Fruit fly (Drosophila melanogaster) whole organism, prepupa: ENCODE results near the gene hook.

Experiments
- Blimp-1 ChIP-seq: fragments of 200-800 bp; sonication (Bioruptor generic); optimal IDR thresholded peaks from 3 replicates; lab custom pipeline; 2017; ENCODE audit warnings: missing biosample characterization, missing genetic modification characterization, mild to moderate bottlenecking, moderate library complexity, missing genetic modification reagents
- CG10669 ChIP-seq: fragments of 200-800 bp; sonication (Bioruptor generic); optimal IDR thresholded peaks from 3 replicates; lab custom pipeline; 2018; ENCODE audit warnings: missing biosample characterization, mild to moderate bottlenecking, missing genetic modification characterization, moderate library complexity
- CG11294 ChIP-seq: fragments of 200-800 bp; sonication (Bioruptor generic); IDR thresholded peaks from 2 replicates; pipeline ENCODE4 v1.3.6; 2022; ENCODE audit warnings: missing biosample characterization, missing genetic modification characterization
- CG11902 ChIP-seq: fragments of 200-800 bp; sonication (Bioruptor generic); optimal IDR thresholded peaks from 3 replicates; lab custom pipeline; 2016; ENCODE audit warnings: missing biosample characterization, missing genetic modification characterization
- CG15336 ChIP-seq: fragments of 200-800 bp; sonication (Bioruptor generic); IDR thresholded peaks from 2 replicates; pipeline ENCODE4 v1.3.6; 2022; ENCODE audit warnings: missing biosample characterization, missing genetic modification characterization
- CG1621 ChIP-seq: fragments of 200-800 bp; sonication (Bioruptor generic); optimal IDR thresholded peaks from 3 replicates; lab custom pipeline; 2018; ENCODE audit warnings: missing biosample characterization, mild to moderate bottlenecking, missing genetic modification characterization
- CG16779 ChIP-seq: fragments of 200-800 bp; sonication (Bioruptor generic); optimal IDR thresholded peaks from 3 replicates; lab custom pipeline; 2017; ENCODE audit warnings: missing biosample characterization, mild to moderate bottlenecking, missing genetic modification characterization
- CG31627 ChIP-seq: fragments of 200-800 bp; sonication (Bioruptor generic); optimal IDR thresholded peaks from 3 replicates; lab custom pipeline; 2016; ENCODE audit warnings: missing biosample characterization, missing genetic modification characterization
- CG34406 ChIP-seq: fragments of 200-800 bp; sonication (Bioruptor generic); optimal IDR thresholded peaks from 3 replicates; lab custom pipeline; 2016; ENCODE audit warnings: missing biosample characterization, missing genetic modification characterization
- CG3919 ChIP-seq: fragments of 200-800 bp; sonication (Bioruptor generic); optimal IDR thresholded peaks from 3 replicates; lab custom pipeline; 2016; ENCODE audit warnings: missing biosample characterization, missing genetic modification characterization
- CG4318 ChIP-seq: fragments of 200-800 bp; sonication (Bioruptor generic); optimal IDR thresholded peaks from 3 replicates; lab custom pipeline; 2017; ENCODE audit warnings: missing biosample characterization, mild to moderate bottlenecking, missing genetic modification characterization
- CG6163 ChIP-seq: fragments of 200-800 bp; sonication (Bioruptor generic); IDR thresholded peaks from 3 replicates; pipeline ENCODE4 v1.3.6; 2022; ENCODE audit warnings: missing biosample characterization, missing genetic modification characterization
- CG6276 ChIP-seq: fragments of 200-800 bp; sonication (Bioruptor generic); optimal IDR thresholded peaks from 2 replicates; lab custom pipeline; 2017; ENCODE audit warnings: missing biosample characterization, mild to moderate bottlenecking, missing genetic modification characterization
- CG7368 ChIP-seq: fragments of 200-800 bp; sonication (Bioruptor generic); optimal IDR thresholded peaks from 3 replicates; lab custom pipeline; 2016; ENCODE audit warnings: missing biosample characterization, missing genetic modification characterization
- CG8119 ChIP-seq: fragments of 200-800 bp; sonication (Bioruptor generic); IDR thresholded peaks from 3 replicates; pipeline ENCODE4 v1.3.6; 2022; ENCODE audit warnings: missing biosample characterization, missing genetic modification characterization
- CG8319 ChIP-seq: fragments of 200-800 bp; sonication (Bioruptor generic); optimal IDR thresholded peaks from 3 replicates; lab custom pipeline; 2016; ENCODE audit warnings: missing biosample characterization, missing genetic modification characterization
- Eip78C ChIP-seq: fragments of 200-800 bp; sonication (Bioruptor generic); peaks from one replicate; lab custom pipeline; 2016; ENCODE audit warnings: missing biosample characterization, missing genetic modification characterization
- Eip93F ChIP-seq: fragments of 200-800 bp; sonication (Bioruptor generic); optimal IDR thresholded peaks from 2 replicates; lab custom pipeline; 2016; ENCODE audit warnings: missing biosample characterization, mild to moderate bottlenecking, missing genetic modification characterization
- Ets21C ChIP-seq: fragments of 200-800 bp; sonication (Bioruptor generic); optimal IDR thresholded peaks from 3 replicates; lab custom pipeline; 2016; ENCODE audit warnings: missing biosample characterization, missing genetic modification characterization
- Gug ChIP-seq: fragments of 200-800 bp; sonication (Bioruptor generic); IDR thresholded peaks from 2 replicates; pipeline ENCODE4 v1.3.6; 2022; ENCODE audit warnings: missing biosample characterization, missing genetic modification characterization
- Lpt ChIP-seq: fragments of 200-800 bp; sonication (Bioruptor generic); optimal IDR thresholded peaks from 3 replicates; lab custom pipeline; 2016; ENCODE audit warnings: missing biosample characterization, missing genetic modification characterization
- Met ChIP-seq: fragments of 200-800 bp; sonication (Bioruptor generic); optimal IDR thresholded peaks from 3 replicates; lab custom pipeline; 2016; ENCODE audit warnings: missing biosample characterization, missing genetic modification characterization
- Sox102F ChIP-seq: fragments of 200-800 bp; sonication (Bioruptor generic); optimal IDR thresholded peaks from 2 replicates; lab custom pipeline; 2016; ENCODE audit warnings: missing biosample characterization, mild to moderate bottlenecking, missing genetic modification characterization
- Sox15 ChIP-seq: fragments of 200-800 bp; sonication (Bioruptor generic); optimal IDR thresholded peaks from 3 replicates; lab custom pipeline; 2016; ENCODE audit warnings: missing biosample characterization, missing genetic modification characterization
- achi ChIP-seq: fragments of 200-800 bp; sonication (Bioruptor generic); optimal IDR thresholded peaks from 3 replicates; lab custom pipeline; 2016; ENCODE audit warnings: missing biosample characterization, missing genetic modification characterization
- cyc ChIP-seq: fragments of 200-800 bp; sonication (Bioruptor generic); optimal IDR thresholded peaks from 3 replicates; lab custom pipeline; 2016; ENCODE audit warnings: missing biosample characterization, missing genetic modification characterization
- dac ChIP-seq: fragments of 200-800 bp; sonication (Bioruptor generic); optimal IDR thresholded peaks from 2 replicates; lab custom pipeline; 2017; ENCODE audit warnings: missing biosample characterization, mild to moderate bottlenecking, missing genetic modification characterization
- eg ChIP-seq: fragments of 200-800 bp; sonication (Bioruptor generic); IDR thresholded peaks from 3 replicates; pipeline ENCODE4 v1.3.6; 2022; ENCODE audit warnings: missing biosample characterization, missing genetic modification characterization
- esn ChIP-seq: fragments of 200-800 bp; sonication (Bioruptor generic); optimal IDR thresholded peaks from 2 replicates; lab custom pipeline; 2016; ENCODE audit warnings: missing biosample characterization, mild to moderate bottlenecking, missing genetic modification characterization, moderate library complexity
- fd85E ChIP-seq: fragments of 200-800 bp; sonication (Bioruptor generic); optimal IDR thresholded peaks from 3 replicates; lab custom pipeline; 2016; ENCODE audit warnings: missing biosample characterization, missing genetic modification characterization
- fkh ChIP-seq: fragments of 200-800 bp; sonication (Bioruptor generic); optimal IDR thresholded peaks from 3 replicates; lab custom pipeline; 2017; ENCODE audit warnings: missing biosample characterization, mild to moderate bottlenecking, missing genetic modification characterization, moderate library complexity
- net ChIP-seq: fragments of 200-800 bp; sonication (Bioruptor generic); optimal IDR thresholded peaks from 3 replicates; lab custom pipeline; 2016; ENCODE audit warnings: missing biosample characterization, missing genetic modification characterization
- pdm3 ChIP-seq: fragments of 200-800 bp; sonication (Bioruptor generic); optimal IDR thresholded peaks from 3 replicates; lab custom pipeline; 2016; ENCODE audit warnings: missing biosample characterization, missing genetic modification characterization
- salr ChIP-seq, 2 experiments: fragments of 200-800 bp; sonication (Bioruptor generic); optimal IDR thresholded peaks; 3 replicates each; lab custom pipeline; 2016 to 2018; ENCODE audit warnings: missing biosample characterization in 2 of 2, missing genetic modification characterization in 2 of 2, mild to moderate bottlenecking in 1 of 2
- spab ChIP-seq: fragments of 200-800 bp; sonication (Bioruptor generic); optimal IDR thresholded peaks from 2 replicates; lab custom pipeline; 2017; ENCODE audit warnings: missing biosample characterization, mild to moderate bottlenecking, missing genetic modification characterization, missing genetic modification reagents
- topi ChIP-seq: fragments of 200-800 bp; sonication (Bioruptor generic); optimal IDR thresholded peaks from 3 replicates; lab custom pipeline; 2016; ENCODE audit warnings: missing biosample characterization, missing genetic modification characterization
- vri ChIP-seq: fragments of 200-800 bp; sonication (Bioruptor generic); optimal IDR thresholded peaks from 3 replicates; lab custom pipeline; 2016; ENCODE audit warnings: missing biosample characterization, mild to moderate bottlenecking, missing genetic modification characterization

Gene hook

DNA sequence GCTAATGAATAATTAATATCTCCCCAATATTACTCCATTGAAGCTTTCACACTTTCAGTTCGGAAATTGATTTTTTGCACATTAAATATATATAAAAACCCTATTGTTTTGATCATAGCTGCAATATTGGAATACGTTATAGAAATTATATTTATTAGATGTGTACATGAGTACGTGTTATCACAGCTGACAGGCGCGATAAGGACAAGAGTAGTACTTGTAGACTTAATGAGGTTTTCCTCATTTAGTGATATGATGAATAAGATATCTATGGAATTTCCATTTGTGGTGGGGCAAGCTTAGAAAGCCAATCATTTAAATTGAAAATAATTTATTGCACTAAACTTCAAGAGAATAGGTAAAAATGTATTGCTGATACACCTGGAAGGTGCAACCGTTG lies 30.8 kb downstream of the hook start:
- TF ChIP-seq net, result no peak
- TF ChIP-seq pdm3 (GFP tag; lab: Kevin White, UChicago), result no peak
- TF ChIP-seq CG6276 (GFP tag; lab: Kevin White, UChicago), result no peak
- TF ChIP-seq achi, result no peak
- TF ChIP-seq CG6163 (GFP tag; lab: Robert Waterston, UW), result no peak
- TF ChIP-seq, all 60 proteins: peak for 0

DNA sequence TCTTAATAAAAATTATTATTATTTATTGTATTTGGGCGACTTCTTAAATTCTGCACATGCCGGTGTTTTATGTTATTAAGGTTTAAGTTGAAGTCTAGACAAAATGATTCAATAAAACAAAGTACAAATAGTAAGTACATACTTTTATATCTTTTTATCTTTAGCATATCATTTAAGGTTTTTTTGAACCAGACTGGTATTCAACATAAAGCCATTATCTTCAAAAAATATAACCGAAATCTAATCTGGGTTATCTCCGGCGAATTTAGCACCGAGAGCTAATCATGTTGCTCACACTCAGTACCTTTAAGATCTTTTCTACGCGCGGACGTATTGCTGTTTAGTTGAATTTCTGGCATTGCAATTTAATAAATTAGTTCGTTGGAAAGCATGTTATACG lies 36.1 kb downstream of the hook start, which contains the start of gene CG31792:
TSS of gene CG31792 (plus strand) at position 301 of the 400 bp plus-strand sequence.
- TF ChIP-seq Met (GFP tag; lab: Kevin White, UChicago) (no peak), CG34406 (GFP tag; lab: Kevin White, UChicago) (no peak), Eip93F (GFP tag; lab: Kevin White, UChicago) (no peak), Eip78C (GFP tag; lab: Kevin White, UChicago) (no peak), CG11902 (GFP tag; lab: Kevin White, UChicago) (no peak), CG11294 (no peak), Ets21C (GFP tag; lab: Kevin White, UChicago) (no peak), dac (no peak), CG3919 (GFP tag; lab: Kevin White, UChicago) (no peak), spab (no peak), Sox102F (no peak), fd85E (no peak), salr (GFP tag; optimal IDR thresholded peaks at IDR 0.05; lab: Kevin White, UChicago) (no peak), topi (GFP tag; lab: Kevin White, UChicago) (no peak), CG4318 (GFP tag; lab: Kevin White, UChicago) (no peak), CG31627 (GFP tag; lab: Kevin White, UChicago) (no peak), Blimp-1 (GFP tag; lab: Kevin White, UChicago) (no peak)

DNA sequence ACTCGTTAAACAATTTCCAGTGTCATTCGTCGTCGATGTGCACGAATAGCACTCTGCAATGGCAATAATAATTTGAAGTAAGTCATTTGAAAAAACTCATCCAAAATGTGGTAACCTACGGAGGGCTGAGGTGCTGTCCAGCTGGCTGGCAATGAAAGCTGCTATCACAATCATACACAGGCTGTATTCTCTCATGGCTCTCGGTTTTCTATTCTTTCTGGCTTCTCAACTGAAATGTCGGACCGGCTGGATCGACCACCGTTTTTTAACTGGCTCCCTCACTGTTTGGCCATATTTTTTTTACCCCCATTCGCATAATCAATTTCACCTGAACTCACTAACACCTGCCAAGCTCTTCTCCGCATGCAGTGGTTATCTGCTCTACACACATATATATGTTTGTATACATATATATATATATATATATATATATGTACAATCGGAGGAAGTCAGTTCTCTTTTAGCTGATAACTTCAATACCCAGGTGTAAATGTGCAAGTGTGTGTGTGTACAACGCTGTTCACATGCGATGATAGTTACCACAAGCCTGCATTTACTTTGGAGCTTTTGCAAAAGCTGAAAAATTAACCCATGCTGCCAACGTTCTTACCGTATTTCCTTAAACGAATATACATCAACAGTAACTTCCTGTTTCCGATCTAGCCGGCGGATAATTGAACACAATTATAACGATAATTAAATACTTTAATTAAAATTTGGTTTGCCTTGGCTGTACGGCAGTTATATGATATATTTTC lies 37.5 kb downstream of the hook start, which contains the start of gene CG10650:
TSS of gene CG10650 (minus strand) at position 275 of the 758 bp plus-strand sequence.
- TF ChIP-seq CG3919 (GFP tag; lab: Kevin White, UChicago) (no peak), vri (GFP tag; lab: Kevin White, UChicago) (peak; percentile 78), CG1621 (tag; lab: Kevin White, UChicago) (no peak), Eip78C (GFP tag; lab: Kevin White, UChicago) (peak; percentile 9)

dm6 chr2L:18992196-18992595 lies 41.1 kb downstream of the hook start, which contains the start of gene CG46465:
Gene CG46465 (plus strand): TSS chr2L:18992496.
- TF ChIP-seq CG16779 (tag; lab: Kevin White, UChicago) (no peak), CG8319 (no peak), Ets21C (GFP tag; lab: Kevin White, UChicago) (no peak), CG31627 (GFP tag; lab: Kevin White, UChicago) (no peak), Eip93F (GFP tag; lab: Kevin White, UChicago) (no peak), cyc (GFP tag; lab: Kevin White, UChicago) (no peak), fkh (GFP tag; lab: Kevin White, UChicago) (no peak), net (no peak), CG34406 (GFP tag; lab: Kevin White, UChicago) (no peak), achi (no peak), CG10669 (GFP tag; lab: Kevin White, UChicago) (no peak), Gug (GFP tag; lab: Robert Waterston, UW) (no peak), esn (GFP tag; lab: Kevin White, UChicago) (no peak), Sox15 (GFP tag; lab: Kevin White, UChicago) (no peak), CG15336 (GFP tag; lab: Robert Waterston, UW) (no peak), eg (GFP tag; lab: Robert Waterston, UW) (no peak), Lpt (GFP tag; lab: Kevin White, UChicago) (no peak), CG8119 (GFP tag; lab: Robert Waterston, UW) (no peak), CG7368 (GFP tag; lab: Kevin White, UChicago) (no peak), vri (GFP tag; lab: Kevin White, UChicago) (no peak)
- TF ChIP-seq, all 60 proteins: peak for 0
